Worm (Caenorhabditis elegans): Measurements from ENCODE around the gene col-33.

DNA sequence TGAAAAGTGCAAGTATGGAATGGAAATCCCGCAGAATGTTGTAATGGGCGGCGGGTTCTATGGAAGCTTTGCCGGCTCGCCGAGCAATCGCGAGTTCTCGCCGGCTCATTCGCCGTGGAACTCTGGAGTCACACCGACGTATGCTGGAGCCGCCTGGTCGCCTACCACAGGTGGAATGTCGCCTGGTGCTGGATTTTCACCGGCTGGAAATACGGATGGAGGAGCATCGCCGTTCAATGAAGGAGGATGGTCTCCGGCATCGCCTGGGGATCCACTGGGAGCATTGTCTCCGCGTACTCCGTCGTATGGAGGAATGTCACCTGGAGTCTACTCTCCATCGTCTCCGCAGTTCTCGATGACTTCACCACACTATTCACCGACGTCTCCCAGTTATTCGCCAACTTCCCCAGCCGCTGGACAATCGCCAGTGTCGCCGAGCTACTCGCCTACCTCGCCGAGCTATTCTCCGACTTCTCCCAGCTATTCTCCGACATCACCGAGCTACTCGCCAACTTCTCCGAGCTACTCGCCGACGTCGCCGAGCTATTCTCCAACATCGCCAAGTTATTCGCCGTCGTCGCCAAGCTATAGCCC is 8.0 kb upstream of the col-33 start:
- no peak for TF ChIP-seq nhr-237 (tag; optimal IDR thresholded peaks at IDR 0.05)
- TF ChIP-seq dmd-4 (tag; optimal IDR thresholded peaks at IDR 0.05) = no peak

All from whole organism, L2 larva.